Worm (Caenorhabditis elegans) whole organism, young adult: ENCODE data around the gene nhr-269.
A peak's percentile ranks its signal among the peaks of the same experiment; 100 is the strongest.

ENCODE experiments used
- B0035.1 ChIP-seq: sonication (generic microtip); optimal IDR thresholded peaks from 2 replicates; lab custom pipeline; 2016; ENCODE audit warnings: missing genetic modification characterization, mild to moderate bottlenecking, missing compliant biosample characterization, missing genotype, missing genetic modification reagents
- F23B12.7 ChIP-seq: sonication (generic microtip); optimal IDR thresholded peaks from 2 replicates; lab custom pipeline; 2017; ENCODE audit warnings: missing genetic modification characterization, mild to moderate bottlenecking, missing compliant biosample characterization, antibody characterized with exemption, moderate library complexity; ENCODE audit not compliant: insufficient read depth
- F33H1.4 ChIP-seq: fragments of 200-800 bp; sonication (Bioruptor generic); IDR thresholded peaks from 2 replicates; pipeline ENCODE4 v1.3.6; 2022; ENCODE audit warnings: missing genetic modification reagents, missing genetic modification characterization, missing compliant biosample characterization
- F49E8.2 ChIP-seq: sonication (generic microtip); optimal IDR thresholded peaks from 3 replicates; lab custom pipeline; 2017; ENCODE audit warnings: missing genetic modification characterization, mild to moderate bottlenecking, missing compliant biosample characterization, antibody characterized with exemption, moderate library complexity; ENCODE audit not compliant: insufficient read depth
- F55B11.4 ChIP-seq: sonication (generic microtip); optimal IDR thresholded peaks from 2 replicates; lab custom pipeline; 2016; ENCODE audit warnings: missing compliant biosample characterization, missing genetic modification characterization, borderline replicate concordance; ENCODE audit not compliant: insufficient read depth
- F57A8.1 ChIP-seq: fragments of 200-800 bp; sonication (Bioruptor generic); optimal IDR thresholded peaks from 2 replicates; lab custom pipeline; 2018; ENCODE audit warnings: mild to moderate bottlenecking, missing genetic modification characterization, moderate library complexity, missing compliant biosample characterization
- K12H6.12 ChIP-seq: fragments of 200-800 bp; sonication (Bioruptor generic); optimal IDR thresholded peaks from 2 replicates; lab custom pipeline; 2018; ENCODE audit warnings: mild to moderate bottlenecking, missing genetic modification characterization, missing compliant biosample characterization
- Y53G8AR.9 ChIP-seq: fragments of 200-800 bp; sonication (Bioruptor generic); conservative IDR thresholded peaks from 2 replicates; pipeline ENCODE4 v1.3.6; 2022; ENCODE audit warnings: missing genetic modification reagents, missing genetic modification characterization, missing compliant biosample characterization
- Y56A3A.18 ChIP-seq: fragments of 200-800 bp; sonication (Bioruptor generic); IDR thresholded peaks from 2 replicates; pipeline ENCODE4 v1.3.6; 2022; ENCODE audit warnings: missing genetic modification reagents, missing genetic modification characterization, missing compliant biosample characterization
- Y67H2A.10 ChIP-seq: fragments of 200-800 bp; sonication (Bioruptor generic); conservative IDR thresholded peaks from 2 replicates; pipeline ENCODE4 v1.3.6; 2022; ENCODE audit warnings: missing genetic modification reagents, missing genetic modification characterization, missing compliant biosample characterization
- Y79H2A.3 ChIP-seq: fragments of 200-800 bp; sonication (Bioruptor generic); conservative IDR thresholded peaks from 2 replicates; pipeline ENCODE4 v1.3.6; 2022; ENCODE audit warnings: missing genetic modification reagents, missing genetic modification characterization, missing compliant biosample characterization
- akir-1 ChIP-seq: fragments of 200-800 bp; sonication (Bioruptor generic); optimal IDR thresholded peaks from 2 replicates; lab custom pipeline; 2018; ENCODE audit warnings: mild to moderate bottlenecking, missing genetic modification characterization, moderate library complexity, missing compliant biosample characterization
- attf-3 ChIP-seq: fragments of 200-800 bp; sonication (Bioruptor generic); conservative IDR thresholded peaks from 2 replicates; pipeline ENCODE4 v1.3.6; 2022; ENCODE audit warnings: missing genetic modification reagents, missing genetic modification characterization, missing compliant biosample characterization
- attf-6 ChIP-seq: fragments of 200-800 bp; sonication (Bioruptor generic); IDR thresholded peaks from 2 replicates; pipeline ENCODE4 v1.3.6; 2022; ENCODE audit warnings: missing genetic modification reagents, missing genetic modification characterization, missing compliant biosample characterization
- cebp-2 ChIP-seq: fragments of 200-800 bp; sonication (Bioruptor generic); IDR thresholded peaks from 2 replicates; pipeline ENCODE4 v1.3.6; 2022; ENCODE audit warnings: missing genetic modification characterization, missing compliant biosample characterization
- egl-18 ChIP-seq: fragments of 200-800 bp; sonication (Bioruptor generic); IDR thresholded peaks from 2 replicates; pipeline ENCODE4 v1.3.6; 2022; ENCODE audit warnings: missing genetic modification reagents, missing genetic modification characterization, missing compliant biosample characterization
- hlh-26 ChIP-seq: fragments of 200-800 bp; sonication (Bioruptor generic); conservative IDR thresholded peaks from 2 replicates; pipeline ENCODE4 v1.3.6; 2022; ENCODE audit warnings: missing genetic modification reagents, missing genetic modification characterization, missing compliant biosample characterization
- hrde-1 ChIP-seq: sonication (generic microtip); optimal IDR thresholded peaks from 2 replicates; lab custom pipeline; 2016; ENCODE audit warnings: missing genetic modification characterization, mild to moderate bottlenecking, missing compliant biosample characterization, moderate library complexity, missing genotype, missing genetic modification reagents, borderline replicate concordance
- lir-1 ChIP-seq: fragments of 200-800 bp; sonication (Bioruptor generic); conservative IDR thresholded peaks from 2 replicates; pipeline ENCODE4 v1.3.6; 2022; ENCODE audit warnings: missing genetic modification reagents, missing genetic modification characterization, missing compliant biosample characterization
- madf-3 ChIP-seq: fragments of 200-800 bp; sonication (Bioruptor generic); IDR thresholded peaks from 2 replicates; pipeline ENCODE4 v1.3.6; 2022; ENCODE audit warnings: missing genetic modification reagents, missing genetic modification characterization, missing compliant biosample characterization
- mes-4 ChIP-seq: sonication (generic microtip); optimal IDR thresholded peaks from 2 replicates; lab custom pipeline; 2016; ENCODE audit warnings: missing genotype, missing genetic modification characterization, missing compliant biosample characterization
- nfya-2 ChIP-seq: fragments of 200-800 bp; sonication (Bioruptor generic); IDR thresholded peaks from 2 replicates; pipeline ENCODE4 v1.3.6; 2022; ENCODE audit warnings: missing genetic modification reagents, missing genetic modification characterization, missing compliant biosample characterization
- nfyb-1 ChIP-seq: fragments of 200-800 bp; sonication (Bioruptor generic); IDR thresholded peaks from 2 replicates; pipeline ENCODE4 v1.3.6; 2022; ENCODE audit warnings: missing genetic modification reagents, missing genetic modification characterization, missing compliant biosample characterization
- nhr-179 ChIP-seq: sonication (generic microtip); optimal IDR thresholded peaks from 2 replicates; lab custom pipeline; 2016; ENCODE audit warnings: mild to moderate bottlenecking, missing genetic modification characterization, missing compliant biosample characterization
- nhr-80 ChIP-seq: sonication (generic microtip); optimal IDR thresholded peaks from 2 replicates; lab custom pipeline; 2016; ENCODE audit warnings: missing genetic modification characterization, missing compliant biosample characterization
- nhr-90 ChIP-seq: sonication (generic microtip); optimal IDR thresholded peaks from 2 replicates; lab custom pipeline; 2016; ENCODE audit warnings: missing genotype, mild to moderate bottlenecking, missing genetic modification characterization, missing compliant biosample characterization
- pbrm-1 ChIP-seq: fragments of 200-800 bp; sonication (Bioruptor generic); IDR thresholded peaks from 2 replicates; pipeline ENCODE4 v1.3.6; 2022; ENCODE audit warnings: missing genetic modification reagents, missing genetic modification characterization, missing compliant biosample characterization
- tlf-1 ChIP-seq: fragments of 200-800 bp; sonication (Bioruptor generic); optimal IDR thresholded peaks from 2 replicates; lab custom pipeline; 2018; ENCODE audit warnings: mild to moderate bottlenecking, missing genetic modification characterization, missing compliant biosample characterization
- unc-62 ChIP-seq: fragments of 150-350 bp; optimal IDR thresholded peaks from 2 replicates; lab custom pipeline; 2014; ENCODE audit warnings: missing biosample characterization, missing genetic modification reagents, missing genetic modification characterization
- zim-3 ChIP-seq: sonication (generic microtip); optimal IDR thresholded peaks from 2 replicates; lab custom pipeline; 2017; ENCODE audit warnings: mild to moderate bottlenecking, missing genetic modification characterization, moderate library complexity, missing compliant biosample characterization
- ztf-28 ChIP-seq: fragments of 200-800 bp; sonication (Bioruptor generic); IDR thresholded peaks from 2 replicates; pipeline ENCODE4 v1.3.6; 2022; ENCODE audit warnings: missing genetic modification reagents, missing genetic modification characterization, missing compliant biosample characterization

The nhr-269 gene

ce11 chrV:15383739-15384138 lies 14.1 kb upstream of the nhr-269 start, which contains the start of gene str-88:
str-88 (minus strand) TSS chrV:15383839.
- TF ChIP-seq Y53G8AR.9 (GFP tag; lab: Robert Waterston, UW) (no peak), nhr-90 (tag; lab: Kevin White, UChicago) (no peak), attf-3 (GFP tag; lab: Robert Waterston, UW) (no peak), unc-62 (GFP tag; lab: Kevin White, UChicago) (no peak), tlf-1 (no peak), nfya-2 (GFP tag; lab: Robert Waterston, UW) (no peak), Y79H2A.3 (GFP tag; lab: Robert Waterston, UW) (no peak), akir-1 (GFP tag; lab: Kevin White, UChicago) (no peak), zim-3 (no peak), pbrm-1 (GFP tag; lab: Robert Waterston, UW) (no peak), F49E8.2 (tag; lab: Kevin White, UChicago) (no peak), ztf-28 (no peak), F55B11.4 (tag; lab: Kevin White, UChicago) (no peak)

DNA sequence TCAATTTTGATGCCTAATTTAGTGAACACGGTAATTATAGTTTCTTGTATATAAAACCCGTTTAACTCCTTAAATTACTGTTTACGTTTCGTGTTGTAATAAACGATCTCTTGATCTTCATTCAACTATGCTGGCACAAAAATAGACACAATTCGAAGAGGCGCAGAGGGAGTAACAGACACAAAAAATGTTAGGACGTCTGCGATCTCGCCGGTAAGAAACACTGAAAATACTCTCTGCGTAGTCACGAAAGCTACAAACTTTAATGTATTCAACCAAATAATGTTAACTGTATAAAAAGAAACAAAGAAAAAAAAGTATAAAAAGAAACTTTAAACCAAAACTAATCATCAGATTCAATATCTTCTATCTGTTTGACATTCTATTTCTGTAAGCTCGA lies 11.2 kb upstream of the nhr-269 start, which contains the start of gene dhs-23:
Gene dhs-23 (plus strand): TSS at position 363 of the 400 bp plus-strand sequence.
- TF ChIP-seq nfyb-1 (GFP tag; lab: Robert Waterston, UW) (no peak), nhr-80 (peak; percentile 11), hlh-26 (GFP tag; lab: Robert Waterston, UW) (no peak)
- TF ChIP-seq, all 124 proteins: peak for 1

DNA sequence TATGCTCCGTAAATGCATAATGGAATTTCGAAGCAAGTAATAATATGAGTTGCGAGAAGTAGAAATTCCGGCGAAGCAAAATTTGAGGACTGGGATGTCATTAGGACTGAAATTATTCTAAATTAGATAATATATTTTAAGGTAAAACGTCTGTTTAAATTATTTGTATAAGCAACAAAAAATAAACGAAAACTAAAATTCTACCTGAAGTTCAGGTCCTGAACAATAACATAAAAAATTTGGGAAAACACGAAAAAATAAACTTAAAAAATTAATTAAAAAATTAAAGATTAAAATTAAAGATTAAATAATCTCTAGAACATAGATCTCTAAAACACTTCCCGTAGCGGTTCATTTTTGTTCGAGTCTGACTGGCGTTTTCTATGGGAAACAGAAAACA lies 10.2 kb upstream of the nhr-269 start, which contains the start of gene srh-251:
Gene srh-251 (minus strand): TSS at position 101 of the 400 bp plus-strand sequence.
- TF ChIP-seq F23B12.7 (tag; lab: Kevin White, UChicago) = no peak
- no peak for TF ChIP-seq K12H6.12 (tag; lab: Kevin White, UChicago)
- no peak for TF ChIP-seq madf-3 (GFP tag; lab: Robert Waterston, UW)
- TF ChIP-seq, all 124 proteins: peak for 0

DNA sequence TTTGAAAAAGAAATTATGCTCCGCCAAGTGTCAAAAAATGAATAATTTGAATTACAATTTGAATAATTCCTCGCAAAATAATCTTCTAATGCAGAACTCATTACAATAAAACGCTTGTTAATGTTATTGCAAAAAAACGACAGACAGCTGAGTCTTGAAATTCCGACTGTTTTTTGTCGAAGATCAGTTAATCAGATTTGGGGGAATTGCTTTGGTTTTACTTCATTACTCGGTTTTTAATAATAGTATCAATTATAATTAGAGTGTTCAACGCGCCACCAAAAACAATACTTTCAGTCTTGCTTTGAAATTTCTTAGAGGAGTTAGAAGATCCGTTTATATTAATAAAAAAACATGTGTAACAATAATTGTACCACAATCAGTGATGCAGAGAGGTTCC lies 8.3 kb upstream of the nhr-269 start, which contains the start of gene srh-122:
Gene srh-122 (minus strand): TSS at position 101 of the 400 bp plus-strand sequence.
- TF ChIP-seq egl-18 (GFP tag; lab: Robert Waterston, UW) (no peak), attf-6 (GFP tag; lab: Robert Waterston, UW) (no peak), B0035.1 (tag; lab: Kevin White, UChicago) (no peak), cebp-2 (GFP tag; lab: Robert Waterston, UW) (no peak), nhr-179 (tag; lab: Kevin White, UChicago) (no peak), F33H1.4 (GFP tag; lab: Robert Waterston, UW) (no peak), lir-1 (no peak), Y67H2A.10 (GFP tag; lab: Robert Waterston, UW) (no peak), F57A8.1 (GFP tag; lab: Kevin White, UChicago) (no peak), mes-4 (no peak)

DNA sequence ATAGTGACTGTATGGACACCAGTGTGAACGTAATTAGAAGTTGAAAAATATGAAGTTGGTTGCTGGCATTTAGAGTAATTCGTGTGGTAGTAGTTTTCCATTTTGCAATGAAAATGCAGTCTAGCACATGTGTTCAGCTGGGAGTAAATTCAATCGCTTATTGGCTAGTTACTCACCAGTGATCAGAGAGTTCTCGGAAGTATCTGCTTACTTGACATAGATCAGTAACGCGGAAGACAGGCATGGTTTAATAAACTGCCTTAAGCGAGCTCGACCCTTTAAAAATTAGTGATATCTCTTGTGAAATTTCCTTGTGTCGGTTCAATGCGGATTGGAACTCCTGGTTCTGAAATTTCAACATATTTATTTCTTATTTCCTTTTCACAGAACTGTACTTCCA lies 6.6 kb upstream of the nhr-269 start, which contains the start of gene srh-52:
Gene srh-52 (minus strand): TSS at position 101 of the 400 bp plus-strand sequence.
- TF ChIP-seq hrde-1 (no peak), Y56A3A.18 (GFP tag; lab: Robert Waterston, UW) (no peak)
